Fruit fly (Drosophila melanogaster) whole organism, embryonic: ENCODE measurements around the gene CG8677.
A peak's percentile ranks its signal among the peaks of the same experiment; 100 is the strongest.

Experiments used
- ATbp ChIP-seq: fragments of 200-800 bp; sonication (Bioruptor generic); optimal IDR thresholded peaks from 2 replicates; lab custom pipeline; 2017; ENCODE audit warnings: missing biosample characterization, mild to moderate bottlenecking, missing genetic modification characterization, missing genetic modification reagents
- Adf1 ChIP-seq: fragments of 200-800 bp; sonication (Bioruptor generic); IDR thresholded peaks from 2 replicates; pipeline ENCODE4 v1.3.6; 2022; ENCODE audit warnings: missing biosample characterization, missing genetic modification characterization
- CG10462 ChIP-seq: fragments of 200-800 bp; sonication (Bioruptor generic); optimal IDR thresholded peaks from 2 replicates; lab custom pipeline; 2016; ENCODE audit warnings: missing biosample characterization, missing genetic modification characterization
- CG10543 ChIP-seq: fragments of 200-800 bp; sonication (Bioruptor generic); optimal IDR thresholded peaks from 3 replicates; lab custom pipeline; 2017; ENCODE audit warnings: missing biosample characterization, mild to moderate bottlenecking, missing genetic modification characterization, moderate library complexity
- CG10959 ChIP-seq: fragments of 200-800 bp; sonication (Bioruptor generic); IDR thresholded peaks from 2 replicates; pipeline ENCODE4 v1.3.6; 2022; ENCODE audit warnings: missing biosample characterization, missing genetic modification characterization
- CG11093 ChIP-seq: fragments of 200-800 bp; sonication (Bioruptor generic); IDR thresholded peaks from 3 replicates; pipeline ENCODE4 v1.3.6; 2022; ENCODE audit warnings: missing biosample characterization, missing genetic modification characterization
- CG12104 ChIP-seq: fragments of 200-800 bp; sonication (Bioruptor generic); optimal IDR thresholded peaks from 3 replicates; lab custom pipeline; 2016; ENCODE audit warnings: missing biosample characterization, missing genetic modification characterization
- CG12155 ChIP-seq: fragments of 200-800 bp; sonication (Bioruptor generic); optimal IDR thresholded peaks from 3 replicates; lab custom pipeline; 2016; ENCODE audit warnings: missing biosample characterization, missing genetic modification characterization
- CG12942 ChIP-seq: fragments of 200-800 bp; sonication (Bioruptor generic); optimal IDR thresholded peaks from 3 replicates; lab custom pipeline; 2016; ENCODE audit warnings: missing biosample characterization, missing genetic modification characterization
- CG14441 ChIP-seq: fragments of 200-800 bp; sonication (Bioruptor generic); IDR thresholded peaks from 2 replicates; pipeline ENCODE4 v1.3.6; 2022; ENCODE audit warnings: missing biosample characterization, missing genetic modification characterization
- CG14667 ChIP-seq: fragments of 200-800 bp; sonication (Bioruptor generic); IDR thresholded peaks from 2 replicates; pipeline ENCODE4 v1.3.6; 2022; ENCODE audit warnings: missing biosample characterization, missing genetic modification characterization
- CG15269 ChIP-seq: fragments of 200-800 bp; sonication (Bioruptor generic); optimal IDR thresholded peaks from 2 replicates; lab custom pipeline; 2018; ENCODE audit warnings: missing biosample characterization, mild to moderate bottlenecking, missing genetic modification characterization, moderate library complexity
- CG17361 ChIP-seq: fragments of 200-800 bp; sonication (Bioruptor generic); IDR thresholded peaks from 3 replicates; pipeline ENCODE4 v1.3.6; 2022; ENCODE audit warnings: missing biosample characterization, missing genetic modification characterization
- CG17568 ChIP-seq: fragments of 200-800 bp; sonication (Bioruptor generic); optimal IDR thresholded peaks from 2 replicates; lab custom pipeline; 2018; ENCODE audit warnings: missing biosample characterization, mild to moderate bottlenecking, missing genetic modification characterization, moderate library complexity
- CG18262 ChIP-seq: fragments of 200-800 bp; optimal IDR thresholded peaks from 3 replicates; lab custom pipeline; 2019; ENCODE audit warnings: missing biosample characterization, mild to moderate bottlenecking, missing genetic modification characterization, moderate library complexity
- CG2875 ChIP-seq: fragments of 200-800 bp; sonication (Bioruptor generic); optimal IDR thresholded peaks from 2 replicates; lab custom pipeline; 2017; ENCODE audit warnings: missing biosample characterization, mild to moderate bottlenecking, missing genetic modification characterization, missing genetic modification reagents
- CG3407 ChIP-seq: fragments of 200-800 bp; sonication (Bioruptor generic); optimal IDR thresholded peaks from 2 replicates; lab custom pipeline; 2018; ENCODE audit warnings: missing biosample characterization, mild to moderate bottlenecking, missing genetic modification characterization
- CG3995 ChIP-seq: fragments of 200-800 bp; sonication (Bioruptor generic); optimal IDR thresholded peaks from 3 replicates; lab custom pipeline; 2016; ENCODE audit warnings: missing biosample characterization, missing genetic modification characterization
- CG4707 ChIP-seq: fragments of 200-800 bp; sonication (Bioruptor generic); optimal IDR thresholded peaks from 2 replicates; lab custom pipeline; 2018; ENCODE audit warnings: missing biosample characterization, mild to moderate bottlenecking, missing genetic modification characterization, moderate library complexity
- CG6683 ChIP-seq: fragments of 200-800 bp; sonication (Bioruptor generic); optimal IDR thresholded peaks from 2 replicates; lab custom pipeline; 2017; ENCODE audit warnings: missing biosample characterization, mild to moderate bottlenecking, missing genetic modification characterization, missing genetic modification reagents
- CG7271 ChIP-seq: fragments of 200-800 bp; sonication (Bioruptor generic); optimal IDR thresholded peaks from 2 replicates; lab custom pipeline; 2018; ENCODE audit warnings: missing biosample characterization, mild to moderate bottlenecking, missing genetic modification characterization, moderate library complexity
- CG8290 ChIP-seq, 3 experiments: fragments of 200-800 bp; sonication (Bioruptor generic); optimal IDR thresholded peaks; 2 replicates each; lab custom pipeline; 2016 to 2019; ENCODE audit warnings: missing biosample characterization in 3 of 3, missing genetic modification characterization in 3 of 3, mild to moderate bottlenecking in 2 of 3, moderate library complexity in 1 of 3
- CrebB ChIP-seq: fragments of 200-800 bp; sonication (Bioruptor generic); optimal IDR thresholded peaks from 3 replicates; lab custom pipeline; 2018; ENCODE audit warnings: missing biosample characterization, mild to moderate bottlenecking, missing genetic modification characterization
- D19B ChIP-seq: fragments of 200-800 bp; sonication (Bioruptor generic); optimal IDR thresholded peaks from 2 replicates; lab custom pipeline; 2017; ENCODE audit warnings: missing biosample characterization, mild to moderate bottlenecking, missing genetic modification characterization
- Dp ChIP-seq: fragments of 200-800 bp; sonication (Bioruptor generic); optimal IDR thresholded peaks from 2 replicates; lab custom pipeline; 2018; ENCODE audit warnings: missing biosample characterization, mild to moderate bottlenecking, missing genetic modification characterization, moderate library complexity
- Dref ChIP-seq: fragments of 200-800 bp; sonication (Bioruptor generic); IDR thresholded peaks from 2 replicates; pipeline ENCODE4 v1.3.6; 2022; ENCODE audit warnings: missing biosample characterization, missing genetic modification characterization
- Ets65A ChIP-seq: fragments of 200-800 bp; sonication (Bioruptor generic); peaks from one replicate; lab custom pipeline; 2016; ENCODE audit warnings: missing biosample characterization, missing genetic modification characterization
- HHEX ChIP-seq: fragments of 200-800 bp; sonication (Bioruptor generic); optimal IDR thresholded peaks from 3 replicates; lab custom pipeline; 2017; ENCODE audit warnings: missing biosample characterization, mild to moderate bottlenecking, missing genetic modification characterization, missing genetic modification reagents
- Jarid2 ChIP-seq: fragments of 200-800 bp; sonication (Bioruptor generic); optimal IDR thresholded peaks from 3 replicates; lab custom pipeline; 2017; ENCODE audit warnings: mild to moderate bottlenecking, missing biosample characterization, missing genetic modification reagents, missing genetic modification characterization
- Lpt ChIP-seq: fragments of >200 bp; optimal IDR thresholded peaks from 2 replicates; lab custom pipeline; 2018; ENCODE audit warnings: missing biosample characterization, missing genetic modification characterization
- Mad ChIP-seq: fragments of 200-800 bp; sonication (Bioruptor generic); optimal IDR thresholded peaks from 2 replicates; lab custom pipeline; 2016; ENCODE audit warnings: missing biosample characterization, missing genetic modification characterization
- Neu2 ChIP-seq: fragments of 200-800 bp; sonication (Bioruptor generic); optimal IDR thresholded peaks from 3 replicates; lab custom pipeline; 2016; ENCODE audit warnings: missing biosample characterization, missing genetic modification characterization, borderline replicate concordance
- Sin3A ChIP-seq: fragments of >200 bp; optimal IDR thresholded peaks from 2 replicates; lab custom pipeline; 2018
- Xrp1 ChIP-seq: fragments of 200-800 bp; sonication (Bioruptor generic); IDR thresholded peaks from 2 replicates; pipeline ENCODE4 v1.3.6; 2022; ENCODE audit warnings: missing biosample characterization, missing genetic modification characterization
- abd-A ChIP-seq: fragments of 200-800 bp; sonication (Bioruptor generic); optimal IDR thresholded peaks from 3 replicates; lab custom pipeline; 2019; ENCODE audit warnings: missing biosample characterization, mild to moderate bottlenecking, missing genetic modification characterization, moderate library complexity
- ap ChIP-seq: fragments of 200-800 bp; sonication (Bioruptor generic); IDR thresholded peaks from 2 replicates; pipeline ENCODE4 v1.3.6; 2022; ENCODE audit warnings: missing biosample characterization, missing genetic modification characterization
- br ChIP-seq: fragments of >200 bp; optimal IDR thresholded peaks from 2 replicates; lab custom pipeline; 2017
- cas ChIP-seq: fragments of 200-800 bp; sonication (Bioruptor generic); IDR thresholded peaks from 2 replicates; pipeline ENCODE4 v1.3.6; 2022; ENCODE audit warnings: missing biosample characterization, missing genetic modification characterization
- dan ChIP-seq: fragments of 200-800 bp; sonication (Bioruptor generic); IDR thresholded peaks from 2 replicates; pipeline ENCODE4 v1.3.6; 2022; ENCODE audit warnings: missing biosample characterization, missing genetic modification characterization
- ems ChIP-seq: fragments of 200-800 bp; sonication (Bioruptor generic); optimal IDR thresholded peaks from 3 replicates; lab custom pipeline; 2016; ENCODE audit warnings: missing biosample characterization, missing genetic modification characterization
- fd64A ChIP-seq: fragments of 200-800 bp; sonication (Bioruptor generic); optimal IDR thresholded peaks from 3 replicates; lab custom pipeline; 2018; ENCODE audit warnings: missing biosample characterization, mild to moderate bottlenecking, missing genetic modification characterization
- fru ChIP-seq: fragments of >200 bp; optimal IDR thresholded peaks from 2 replicates; lab custom pipeline; 2017
- gro ChIP-seq: fragments of 200-800 bp; sonication (Bioruptor generic); optimal IDR thresholded peaks from 2 replicates; lab custom pipeline; 2016; ENCODE audit warnings: missing biosample characterization, missing genetic modification characterization
- gt ChIP-seq: fragments of 200-800 bp; sonication (Bioruptor generic); IDR thresholded peaks from 2 replicates; pipeline ENCODE4 v1.3.6; 2022; ENCODE audit warnings: missing biosample characterization, missing genetic modification characterization
- hb ChIP-seq: fragments of 200-800 bp; sonication (Bioruptor generic); IDR thresholded peaks from 3 replicates; pipeline ENCODE4 v1.3.6; 2022; ENCODE audit warnings: missing biosample characterization, missing genetic modification characterization; ENCODE audit not compliant: partially characterized antibody
- jigr1 ChIP-seq: fragments of 200-800 bp; sonication (Bioruptor generic); IDR thresholded peaks from 3 replicates; pipeline ENCODE4 v1.3.6; 2022; ENCODE audit warnings: missing biosample characterization, missing genetic modification characterization
- kah ChIP-seq: fragments of 200-800 bp; sonication (Bioruptor generic); optimal IDR thresholded peaks from 2 replicates; lab custom pipeline; 2018; ENCODE audit warnings: missing biosample characterization, mild to moderate bottlenecking, missing genetic modification characterization
- lab ChIP-seq: fragments of 200-800 bp; sonication (Bioruptor generic); optimal IDR thresholded peaks from 3 replicates; lab custom pipeline; 2017; ENCODE audit warnings: missing biosample characterization, missing genetic modification characterization, mild to moderate bottlenecking, moderate library complexity, missing genetic modification reagents
- pan ChIP-seq, 4 experiments: fragments of >200 bp in 3 of 4; fragments of 200-800 bp in 1 of 4; sonication (Bioruptor generic) in 1 of 4; optimal IDR thresholded peaks in 3 of 4; IDR thresholded peaks in 1 of 4; 2 replicates each; pipeline versions ENCODE4 v1.3.6 to Lab custom; 2017 to 2022; ENCODE audit warnings: missing biosample characterization in 2 of 4, missing genetic modification characterization in 2 of 4, mixed read lengths in 1 of 4
- run ChIP-seq: fragments of 200-800 bp; sonication (Bioruptor generic); optimal IDR thresholded peaks from 3 replicates; lab custom pipeline; 2018; ENCODE audit warnings: missing biosample characterization, mild to moderate bottlenecking, missing genetic modification characterization
- shn ChIP-seq: fragments of 200-800 bp; sonication (Bioruptor generic); optimal IDR thresholded peaks from 3 replicates; lab custom pipeline; 2016; ENCODE audit warnings: missing biosample characterization, missing genetic modification characterization
- ttk ChIP-seq: fragments of 200-800 bp; sonication (Bioruptor generic); IDR thresholded peaks from 2 replicates; pipeline ENCODE4 v2.1.2; 2022; ENCODE audit warnings: missing biosample characterization, missing genetic modification characterization

The CG8677 gene

dm6 chr2L:21221114-21221578 lies at the start of gene CG8677 (continued):
- TF ChIP-seq abd-A (tag; lab: Kevin White, UChicago) = no peak
- TF ChIP-seq CrebB (tag; lab: Kevin White, UChicago) = no peak
- TF ChIP-seq Lpt (GFP tag; lab: Kevin White, UChicago) = no peak
- no peak for TF ChIP-seq br
- TF ChIP-seq CG12942 (GFP tag; lab: Kevin White, UChicago) = no peak
- no peak for TF ChIP-seq run
- no peak for TF ChIP-seq CG11093 (GFP tag; lab: Robert Waterston, UW)
- TF ChIP-seq ems (GFP tag; lab: Kevin White, UChicago) = no peak
- TF ChIP-seq CG17361 (GFP tag; lab: Robert Waterston, UW) = no peak
- TF ChIP-seq gt (GFP tag; lab: Robert Waterston, UW) = no peak
- TF ChIP-seq kah (GFP tag; lab: Kevin White, UChicago) = no peak
- no peak for TF ChIP-seq ap (GFP tag; lab: Robert Waterston, UW)
- no peak for TF ChIP-seq CG14441 (GFP tag; lab: Robert Waterston, UW)
- TF ChIP-seq Sin3A (lab: Kevin White, UChicago) = peak; percentile 54
- no peak for TF ChIP-seq Neu2 (GFP tag; lab: Kevin White, UChicago)
- no peak for TF ChIP-seq HHEX (GFP tag; lab: Kevin White, UChicago)
- no peak; the same call in 2 of the 3 replicates for TF ChIP-seq jigr1 (GFP tag; lab: Robert Waterston, UW)
- no peak for TF ChIP-seq CG3407 (GFP tag; lab: Kevin White, UChicago)
- no peak for TF ChIP-seq CG6683
- no peak for TF ChIP-seq CG4707 (GFP tag; lab: Kevin White, UChicago)
- TF ChIP-seq cas (GFP tag; lab: Robert Waterston, UW) = no peak
- no peak for TF ChIP-seq ttk (GFP tag; lab: Robert Waterston, UW)
- TF ChIP-seq hb (GFP tag; lab: Robert Waterston, UW) = no peak
- TF ChIP-seq CG18262 (tag; lab: Kevin White, UChicago) = no peak
- TF ChIP-seq CG12155 (GFP tag; lab: Kevin White, UChicago) = no peak
- no peak for TF ChIP-seq Xrp1 (GFP tag; lab: Robert Waterston, UW)
- TF ChIP-seq gro (GFP tag; lab: Kevin White, UChicago) = no peak
- no peak for TF ChIP-seq Adf1 (GFP tag; lab: Robert Waterston, UW)
- TF ChIP-seq CG10543 (GFP tag; lab: Kevin White, UChicago) = no peak
- no peak for TF ChIP-seq CG3995 (GFP tag; lab: Kevin White, UChicago)
- no peak for TF ChIP-seq fru (lab: Kevin White, UChicago)
- TF ChIP-seq fd64A (GFP tag; lab: Kevin White, UChicago) = no peak
- TF ChIP-seq pan (optimal IDR thresholded peaks at IDR 0.05; lab: Kevin White, UChicago) = no peak
- TF ChIP-seq pan (GFP tag; optimal IDR thresholded peaks at IDR 0.05 in 1 of 2, IDR thresholded peaks at IDR 0.05 in 1 of 2) = no peak
- peak; percentile 24 for TF ChIP-seq Dp (GFP tag; lab: Kevin White, UChicago)
- no peak for TF ChIP-seq D19B (GFP tag; lab: Kevin White, UChicago)
- no peak for TF ChIP-seq dan (GFP tag; lab: Robert Waterston, UW)
- peak; percentile 32; the same call in 1 of the 2 replicates for TF ChIP-seq Dref (GFP tag; lab: Robert Waterston, UW)
- peak; percentile 63 for TF ChIP-seq Ets65A
- no peak for TF ChIP-seq CG10462 (GFP tag; lab: Kevin White, UChicago)
- TF ChIP-seq CG7271 = no peak
- no peak for TF ChIP-seq CG10959
- TF ChIP-seq ATbp (GFP tag; lab: Kevin White, UChicago) = no peak
- TF ChIP-seq CG2875 (GFP tag; lab: Kevin White, UChicago) = no peak
- TF ChIP-seq Jarid2 (GFP tag; lab: Kevin White, UChicago) = no peak
- no peak for TF ChIP-seq CG15269 (tag; lab: Kevin White, UChicago)
- no peak for TF ChIP-seq lab (GFP tag; lab: Kevin White, UChicago)
- no peak for TF ChIP-seq CG8290 (GFP tag; optimal IDR thresholded peaks at IDR 0.05; lab: Kevin White, UChicago)
- TF ChIP-seq CG8290 (tag; optimal IDR thresholded peaks at IDR 0.05; lab: Kevin White, UChicago) = no peak
- TF ChIP-seq CG14667 (GFP tag; lab: Robert Waterston, UW) = no peak
- TF ChIP-seq Mad (GFP tag; lab: Kevin White, UChicago) = no peak
- no peak for TF ChIP-seq shn (GFP tag; lab: Kevin White, UChicago)
- no peak for TF ChIP-seq CG12104 (GFP tag; lab: Kevin White, UChicago)
- no peak for TF ChIP-seq CG17568 (GFP tag; lab: Kevin White, UChicago)
